Worm (Caenorhabditis elegans): ENCODE data around the gene rha-1.

ce11 chrII:8853960-8854359 lies 29.5 kb downstream of the rha-1 start:
- TF ChIP-seq pha-4 (tag; optimal IDR thresholded peaks at IDR 0.05) (no peak), ztf-11 (tag; optimal IDR thresholded peaks at IDR 0.05) (no peak), nhr-237 (tag; optimal IDR thresholded peaks at IDR 0.05) (no peak), lsy-2 (tag; optimal IDR thresholded peaks at IDR 0.05) (no peak), unc-39 (tag; optimal IDR thresholded peaks at IDR 0.05) (no peak), unc-62 (GFP tag; optimal IDR thresholded peaks at IDR 0.05) (no peak)

Measured in whole organism, mixed stage, embryonic.